Fruit fly (Drosophila melanogaster) whole organism, pupa: ENCODE data around the gene yata.

Experiments used
- CG13204 ChIP-seq: fragments of 200-800 bp; sonication (Bioruptor generic); optimal IDR thresholded peaks from 2 replicates; lab custom pipeline; 2018; ENCODE audit warnings: missing biosample characterization, mild to moderate bottlenecking, missing genetic modification characterization, moderate library complexity
- CG34367 ChIP-seq: fragments of 200-800 bp; sonication (Bioruptor generic); optimal IDR thresholded peaks from 2 replicates; lab custom pipeline; 2018; ENCODE audit warnings: missing biosample characterization, mild to moderate bottlenecking, missing genetic modification characterization
- Ets98B ChIP-seq: fragments of 200-800 bp; sonication (Bioruptor generic); IDR thresholded peaks from 2 replicates; pipeline ENCODE4 v1.3.6; 2022; ENCODE audit warnings: missing biosample characterization, missing genetic modification characterization
- Pif1B ChIP-seq: fragments of 200-800 bp; sonication (Bioruptor generic); optimal IDR thresholded peaks from 3 replicates; lab custom pipeline; 2016; ENCODE audit warnings: missing biosample characterization, missing genetic modification characterization

DNA sequence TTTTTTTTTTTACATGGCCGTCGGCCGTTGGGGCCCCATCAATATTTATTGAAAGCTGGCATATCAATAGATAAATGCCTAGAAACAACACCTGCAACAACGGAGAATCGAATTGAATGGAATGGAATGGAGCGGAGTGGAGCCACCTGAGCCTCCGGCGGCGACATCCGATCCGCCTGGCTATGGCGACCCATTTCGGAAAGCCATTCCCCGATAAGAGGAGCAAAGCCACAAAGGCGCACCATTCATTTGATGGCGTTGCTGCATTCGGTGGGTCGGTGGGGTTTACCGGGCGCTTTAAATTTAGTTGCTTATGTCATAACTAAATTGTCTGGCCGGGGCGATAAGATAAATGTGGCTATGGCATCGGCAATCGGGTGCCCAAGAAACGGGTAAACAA, 32.9 kb downstream of the yata start:
- no peak for TF ChIP-seq CG13204 (GFP tag; lab: Kevin White, UChicago)
- TF ChIP-seq CG34367 (tag; lab: Kevin White, UChicago): no peak
- TF ChIP-seq Pif1B (GFP tag; lab: Kevin White, UChicago): no peak
- no peak for TF ChIP-seq Ets98B (GFP tag; lab: Robert Waterston, UW)
